Worm (Caenorhabditis elegans) whole organism, L3 larva: Measurements from ENCODE around the gene efk-1.

Experiments
- R02D3.7 ChIP-seq: fragments of 150-350 bp; optimal IDR thresholded peaks from 2 replicates; lab custom pipeline; 2014; ENCODE audit warnings: missing biosample characterization, missing genetic modification characterization
- ZK546.5 ChIP-seq: sonication (generic microtip); optimal IDR thresholded peaks from 2 replicates; lab custom pipeline; 2017; ENCODE audit warnings: missing biosample characterization, missing genetic modification characterization
- aly-2 ChIP-seq: fragments of 150-350 bp; optimal IDR thresholded peaks from 2 replicates; lab custom pipeline; 2014; ENCODE audit warnings: missing biosample characterization, missing genetic modification characterization
- ama-1 ChIP-seq: fragments of 150-350 bp; optimal IDR thresholded peaks from 2 replicates; lab custom pipeline; 2018
- ceh-16 ChIP-seq: sonication (generic microtip); optimal IDR thresholded peaks from 2 replicates; lab custom pipeline; 2017; ENCODE audit warnings: missing biosample characterization, missing genetic modification characterization
- ceh-28 ChIP-seq: fragments of 150-350 bp; optimal IDR thresholded peaks from 2 replicates; lab custom pipeline; 2014; ENCODE audit warnings: missing biosample characterization, missing genetic modification reagents, missing genetic modification characterization
- ceh-82 ChIP-seq: fragments of 150-350 bp; optimal IDR thresholded peaks from 2 replicates; lab custom pipeline; 2014; ENCODE audit warnings: missing biosample characterization, missing genetic modification characterization
- ceh-9 ChIP-seq: sonication (generic microtip); optimal IDR thresholded peaks from 2 replicates; lab custom pipeline; 2018; ENCODE audit warnings: missing biosample characterization, missing genetic modification characterization
- daf-12 ChIP-seq: fragments of 150-350 bp; optimal IDR thresholded peaks from 2 replicates; lab custom pipeline; 2014; ENCODE audit warnings: missing biosample characterization, missing genetic modification reagents, missing genetic modification characterization
- egl-27 ChIP-seq: sonication (generic microtip); optimal IDR thresholded peaks from 4 replicates; lab custom pipeline; 2017; ENCODE audit warnings: missing biosample characterization, missing genetic modification reagents, missing genetic modification characterization
- egl-5 ChIP-seq: fragments of 150-350 bp; optimal IDR thresholded peaks from 2 replicates; lab custom pipeline; 2017; ENCODE audit warnings: missing biosample characterization, missing genetic modification reagents, missing genetic modification characterization, inconsistent platforms
- elt-1 ChIP-seq: fragments of 150-350 bp; optimal IDR thresholded peaks from 2 replicates; lab custom pipeline; 2014; ENCODE audit warnings: missing biosample characterization, missing genetic modification characterization
- elt-2 ChIP-seq: sonication (generic microtip); optimal IDR thresholded peaks from 2 replicates; lab custom pipeline; 2016; ENCODE audit warnings: missing genetic modification reagents, mild to moderate bottlenecking, missing genetic modification characterization, missing compliant biosample characterization
- elt-3 ChIP-seq, 3 experiments: fragments of 150-350 bp in 1 of 3; sonication (generic microtip) in 2 of 3; optimal IDR thresholded peaks; 2 replicates in 2 of 3; 4 replicates in 1 of 3; lab custom pipeline; 2014 to 2017; ENCODE audit warnings: missing biosample characterization in 3 of 3, missing genetic modification characterization in 3 of 3
- fkh-10 ChIP-seq: sonication (generic microtip); optimal IDR thresholded peaks from 2 replicates; lab custom pipeline; 2017; ENCODE audit warnings: missing biosample characterization, missing genetic modification reagents, missing genetic modification characterization
- fkh-2 ChIP-seq: fragments of 150-350 bp; optimal IDR thresholded peaks from 2 replicates; lab custom pipeline; 2014; ENCODE audit warnings: missing biosample characterization, missing genetic modification reagents, missing genetic modification characterization
- hmg-11 ChIP-seq: sonication (generic microtip); optimal IDR thresholded peaks from 2 replicates; lab custom pipeline; 2016; ENCODE audit warnings: missing genetic modification characterization, missing compliant biosample characterization
- jun-1 ChIP-seq: fragments of 150-350 bp; optimal IDR thresholded peaks from 2 replicates; lab custom pipeline; 2014; ENCODE audit warnings: missing biosample characterization, missing genetic modification reagents, missing genetic modification characterization
- lin-15B ChIP-seq: fragments of 150-350 bp; optimal IDR thresholded peaks from 2 replicates; lab custom pipeline; 2014; ENCODE audit warnings: missing biosample characterization, missing genetic modification characterization
- lin-39 ChIP-seq: fragments of 150-350 bp; optimal IDR thresholded peaks from 2 replicates; lab custom pipeline; 2018; ENCODE audit warnings: missing biosample characterization, missing genetic modification reagents, missing genetic modification characterization
- mdl-1 ChIP-seq: fragments of 150-350 bp; optimal IDR thresholded peaks from 2 replicates; lab custom pipeline; 2014; ENCODE audit warnings: missing biosample characterization, missing genetic modification characterization
- mml-1 ChIP-seq: fragments of 150-350 bp; sonication (generic microtip); optimal IDR thresholded peaks from 3 replicates; lab custom pipeline; 2014; ENCODE audit warnings: missing biosample characterization, missing genetic modification characterization
- nhr-11 ChIP-seq: fragments of 150-350 bp; optimal IDR thresholded peaks from 2 replicates; lab custom pipeline; 2014; ENCODE audit warnings: missing biosample characterization, missing genetic modification characterization
- nhr-12 ChIP-seq: fragments of 150-350 bp; optimal IDR thresholded peaks from 2 replicates; lab custom pipeline; 2014; ENCODE audit warnings: missing biosample characterization, missing genetic modification characterization
- nhr-237 ChIP-seq: fragments of 150-350 bp; optimal IDR thresholded peaks from 2 replicates; lab custom pipeline; 2014; ENCODE audit warnings: missing biosample characterization, missing genetic modification characterization
- nhr-25 ChIP-seq: sonication (generic microtip); optimal IDR thresholded peaks from 2 replicates; lab custom pipeline; 2017; ENCODE audit warnings: missing biosample characterization, missing genetic modification characterization
- nhr-28 ChIP-seq: fragments of 150-350 bp; optimal IDR thresholded peaks from 2 replicates; lab custom pipeline; 2014; ENCODE audit warnings: missing biosample characterization, missing genetic modification characterization
- nhr-43 ChIP-seq: sonication (generic microtip); optimal IDR thresholded peaks from 2 replicates; lab custom pipeline; 2016; ENCODE audit warnings: mild to moderate bottlenecking, missing genetic modification characterization, missing compliant biosample characterization; ENCODE audit not compliant: poor library complexity, severe bottlenecking
- nhr-67 ChIP-seq: fragments of 150-350 bp; optimal IDR thresholded peaks from 2 replicates; lab custom pipeline; 2014; ENCODE audit warnings: missing biosample characterization, missing genetic modification characterization
- nhr-76 ChIP-seq: fragments of 150-350 bp; sonication (generic microtip); optimal IDR thresholded peaks from 5 replicates; lab custom pipeline; 2014; ENCODE audit warnings: missing biosample characterization, missing genetic modification characterization
- nhr-77 ChIP-seq: fragments of 150-350 bp; optimal IDR thresholded peaks from 2 replicates; lab custom pipeline; 2014; ENCODE audit warnings: missing biosample characterization, missing genetic modification characterization
- pha-4 ChIP-seq: fragments of 150-350 bp; optimal IDR thresholded peaks from 2 replicates; lab custom pipeline; 2014; ENCODE audit warnings: missing biosample characterization, missing genetic modification reagents, missing genetic modification characterization
- sea-2 ChIP-seq: fragments of 150-350 bp; sonication (generic microtip); optimal IDR thresholded peaks from 4 replicates; lab custom pipeline; 2014; ENCODE audit warnings: missing biosample characterization, missing genetic modification reagents, missing genetic modification characterization
- skn-1 ChIP-seq: fragments of 150-350 bp; optimal IDR thresholded peaks from 2 replicates; lab custom pipeline; 2014; ENCODE audit warnings: missing biosample characterization, missing genetic modification characterization
- snpc-4 ChIP-seq: fragments of 150-350 bp; optimal IDR thresholded peaks from 2 replicates; lab custom pipeline; 2014; ENCODE audit warnings: missing biosample characterization, missing genetic modification characterization
- tbx-2 ChIP-seq: sonication (generic microtip); optimal IDR thresholded peaks from 2 replicates; lab custom pipeline; 2016; ENCODE audit warnings: mild to moderate bottlenecking, missing genetic modification characterization, missing compliant biosample characterization
- unc-39 ChIP-seq: sonication (generic microtip); optimal IDR thresholded peaks from 4 replicates; lab custom pipeline; 2017; ENCODE audit warnings: missing biosample characterization, missing genetic modification characterization
- unc-62 ChIP-seq: fragments of 150-350 bp; sonication (generic microtip); optimal IDR thresholded peaks from 4 replicates; lab custom pipeline; 2014; ENCODE audit warnings: missing biosample characterization, missing genetic modification reagents, missing genetic modification characterization
- zag-1 ChIP-seq: fragments of 150-350 bp; optimal IDR thresholded peaks from 2 replicates; lab custom pipeline; 2014; ENCODE audit warnings: missing biosample characterization, missing genetic modification characterization
- ztf-11 ChIP-seq: fragments of 150-350 bp; optimal IDR thresholded peaks from 2 replicates; lab custom pipeline; 2014; ENCODE audit warnings: missing biosample characterization, missing genetic modification characterization

efk-1 gene

DNA sequence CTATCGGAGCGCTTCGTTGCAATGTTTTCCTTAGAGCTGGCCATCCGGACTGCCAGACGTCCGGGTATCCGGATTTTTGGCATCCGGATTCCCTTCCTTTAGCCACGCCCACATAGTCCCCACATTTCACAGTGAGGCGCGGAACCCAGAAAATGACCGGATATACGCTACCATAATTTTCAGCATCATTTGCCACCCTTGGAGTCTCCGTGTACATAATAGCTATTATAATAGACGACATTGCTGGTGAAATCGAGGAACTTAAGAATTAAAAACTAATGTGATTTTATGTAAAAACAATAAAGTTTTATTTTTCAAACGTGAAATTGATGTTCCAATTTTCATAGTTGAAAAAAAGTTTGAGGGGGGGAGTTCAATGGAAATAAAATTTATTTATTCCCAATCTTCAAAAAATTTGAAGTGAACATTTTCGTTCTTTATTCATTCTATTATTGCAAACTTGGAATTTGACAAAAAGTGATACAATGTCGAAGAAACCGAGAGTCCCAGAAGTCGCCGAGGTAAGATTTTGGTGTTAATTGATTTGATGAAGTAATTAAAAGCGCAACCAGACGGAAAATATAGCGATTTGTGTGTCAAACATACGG is 42.0 kb upstream of the efk-1 start:
- TF ChIP-seq nhr-67 (tag; lab: Kevin White, UChicago) (no peak), daf-12 (tag; lab: Kevin White, UChicago) (no peak), unc-62 (GFP tag; lab: Kevin White, UChicago) (no peak), zag-1 (no peak), snpc-4 (tag; lab: Kevin White, UChicago) (no peak), ceh-82 (tag; lab: Kevin White, UChicago) (no peak), skn-1 (tag; lab: Kevin White, UChicago) (no peak)

DNA sequence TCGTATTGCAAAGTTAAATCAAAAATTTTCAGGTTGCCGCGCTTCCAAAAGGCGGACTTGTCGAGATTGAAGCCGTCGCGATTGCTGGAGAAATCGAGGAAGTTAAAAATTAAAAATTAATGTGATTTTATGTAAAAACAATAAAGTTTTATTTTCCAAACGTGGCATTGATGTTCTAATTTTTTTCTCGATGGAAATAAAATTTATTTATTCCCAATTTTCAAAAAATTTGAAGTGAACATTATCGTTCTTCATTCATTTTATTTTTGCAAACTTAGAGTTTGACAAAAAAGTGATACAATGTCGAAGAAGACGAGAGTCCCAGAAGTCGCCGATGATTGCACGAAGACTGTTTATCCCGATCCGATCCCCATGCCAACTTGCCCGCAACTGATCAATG is 40.6 kb upstream of the efk-1 start, which contains the start of gene C23G10.1:
TSS of gene C23G10.1 (plus strand) at position 301 of the 400 bp plus-strand sequence.
- TF ChIP-seq nhr-43 (tag; lab: Kevin White, UChicago) (no peak), mdl-1 (tag; lab: Kevin White, UChicago) (no peak), ceh-16 (no peak), hmg-11 (tag; lab: Kevin White, UChicago) (no peak), nhr-25 (no peak)

DNA sequence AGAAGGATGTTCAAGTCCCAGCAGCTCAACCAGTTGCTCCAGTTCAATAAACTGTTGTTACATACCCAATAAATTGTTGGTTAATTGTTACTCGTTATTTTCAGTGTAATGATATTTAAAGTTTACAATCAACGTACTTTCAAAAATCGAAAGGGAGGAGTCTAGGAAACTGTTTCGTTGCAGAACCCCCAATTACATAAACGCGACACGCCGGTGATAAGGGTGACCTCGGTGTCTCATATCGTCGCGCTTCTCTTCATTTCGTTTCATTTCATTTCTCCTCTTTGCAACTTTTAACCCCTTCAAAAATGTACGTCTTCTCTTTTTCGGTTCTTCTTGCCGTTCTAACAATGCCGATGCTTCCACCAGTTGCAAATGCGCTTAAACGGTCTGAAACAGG is 39.5 kb upstream of the efk-1 start, which contains the start of gene C23G10.2:
TSS of gene C23G10.2 (plus strand) at position 184 of the 400 bp plus-strand sequence.
- TF ChIP-seq elt-2 (tag; lab: Kevin White, UChicago) = peak; percentile 18
- no peak for TF ChIP-seq hmg-11 (tag; lab: Kevin White, UChicago)
- peak; percentile 28 for TF ChIP-seq nhr-25
- TF ChIP-seq, all 47 proteins: peak for 2

DNA sequence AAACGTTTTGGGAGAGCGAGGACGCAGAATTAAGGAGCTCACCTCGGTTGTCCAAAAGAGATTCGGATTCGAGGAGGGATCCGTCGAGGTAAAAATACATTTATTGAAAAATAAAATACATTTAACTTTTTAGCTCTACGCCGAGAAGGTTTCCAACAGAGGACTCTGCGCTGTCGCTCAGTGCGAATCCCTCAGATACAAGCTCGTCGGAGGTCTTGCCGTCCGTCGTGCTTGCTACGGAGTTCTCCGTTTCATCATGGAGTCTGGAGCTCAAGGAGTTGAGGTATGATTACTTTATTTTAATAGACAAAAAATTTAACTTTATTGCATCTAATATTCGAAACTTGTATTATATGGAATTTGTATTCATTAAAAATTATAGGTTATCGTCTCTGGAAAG is 38.7 kb upstream of the efk-1 start:
- no peak for TF ChIP-seq pha-4 (tag; lab: Kevin White, UChicago)
- no peak for TF ChIP-seq mml-1 (tag; lab: Kevin White, UChicago)
- no peak for TF ChIP-seq egl-5 (tag; lab: Kevin White, UChicago)
- TF ChIP-seq daf-12 (tag; lab: Kevin White, UChicago) = no peak
- TF ChIP-seq egl-27 = no peak
- TF ChIP-seq nhr-28 (tag; lab: Kevin White, UChicago) = no peak
- TF ChIP-seq ceh-82 (tag; lab: Kevin White, UChicago) = no peak
- no peak for TF ChIP-seq ama-1 (lab: Kevin White, UChicago)
- no peak for TF ChIP-seq jun-1
- TF ChIP-seq skn-1 (tag; lab: Kevin White, UChicago) = no peak
- TF ChIP-seq tbx-2 (tag; lab: Kevin White, UChicago) = no peak
- no peak for TF ChIP-seq R02D3.7 (tag; lab: Kevin White, UChicago)
- TF ChIP-seq nhr-11 (tag; lab: Kevin White, UChicago) = no peak
- no peak for TF ChIP-seq nhr-43 (tag; lab: Kevin White, UChicago)
- no peak for TF ChIP-seq nhr-77 (tag; lab: Kevin White, UChicago)
- no peak for TF ChIP-seq aly-2 (tag; lab: Kevin White, UChicago)
- TF ChIP-seq nhr-67 (tag; lab: Kevin White, UChicago) = no peak
- TF ChIP-seq elt-1 (tag; lab: Kevin White, UChicago) = no peak
- TF ChIP-seq lin-15B (tag; lab: Kevin White, UChicago) = no peak

DNA sequence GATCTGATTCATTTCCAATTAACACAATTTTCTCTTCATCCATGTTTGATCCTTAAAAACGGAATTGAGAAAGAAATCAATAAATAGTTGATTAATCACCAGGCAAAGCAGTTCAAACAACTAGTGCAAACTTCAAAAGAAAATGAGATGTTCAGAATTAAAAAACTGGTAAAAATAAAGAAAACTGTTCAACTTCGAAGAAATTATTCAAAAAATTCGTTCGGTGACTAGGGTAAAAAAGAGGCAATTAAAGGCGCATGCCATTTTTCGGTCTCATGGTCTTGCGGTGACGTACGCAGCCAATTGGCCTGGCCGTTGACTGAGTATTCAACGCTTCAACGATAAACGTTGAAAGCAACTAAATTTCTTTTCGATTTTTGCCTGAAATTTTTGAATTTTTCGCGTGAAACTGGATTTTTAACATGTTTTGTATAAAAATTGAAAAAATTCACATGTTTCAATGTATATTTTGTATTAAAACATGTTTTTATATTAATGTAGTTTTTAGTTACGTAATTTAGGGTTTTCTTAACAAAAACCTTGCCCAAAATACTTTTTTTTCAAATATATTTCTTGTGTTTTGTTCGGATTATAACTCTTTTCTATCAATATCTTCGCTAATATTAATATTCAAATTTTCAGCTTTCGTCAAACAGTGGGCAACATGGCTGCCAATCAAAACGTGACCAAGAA is 38.0 kb upstream of the efk-1 start, which contains the start of the genes sna-3 and rps-3:
TSS of gene sna-3 (minus strand) at position 51 of the 693 bp plus-strand sequence.
TSS of gene rps-3 (plus strand) at position 643 of the 693 bp plus-strand sequence.
- TF ChIP-seq ceh-9 (tag; lab: Kevin White, UChicago) (no peak), lin-15B (tag; lab: Kevin White, UChicago) (peak; percentile 84), nhr-28 (tag; lab: Kevin White, UChicago) (no peak), egl-5 (tag; lab: Kevin White, UChicago) (peak; percentile 34), pha-4 (tag; lab: Kevin White, UChicago) (peak; percentile 92), elt-1 (tag; lab: Kevin White, UChicago) (no peak), fkh-10 (no peak), nhr-77 (tag; lab: Kevin White, UChicago) (no peak), nhr-11 (tag; lab: Kevin White, UChicago) (peak; percentile 31), unc-39 (tag; lab: Kevin White, UChicago) (no peak), snpc-4 (tag; lab: Kevin White, UChicago) (no peak), lin-39 (tag; lab: Kevin White, UChicago) (peak; percentile 63), egl-27 (no peak), nhr-12 (tag; lab: Kevin White, UChicago) (no peak), fkh-2 (no peak), mdl-1 (tag; lab: Kevin White, UChicago) (no peak), tbx-2 (tag; lab: Kevin White, UChicago) (no peak), ZK546.5 (tag; lab: Kevin White, UChicago) (no peak), daf-12 (tag; lab: Kevin White, UChicago) (no peak), elt-3 (tag; optimal IDR thresholded peaks at IDR 0.05; lab: Kevin White, UChicago) (no peak), nhr-76 (tag; lab: Kevin White, UChicago) (no peak), sea-2 (no peak), mml-1 (tag; lab: Kevin White, UChicago) (no peak), ceh-28 (tag; lab: Kevin White, UChicago) (peak; percentile 57), nhr-43 (tag; lab: Kevin White, UChicago) (peak; percentile 43), nhr-67 (tag; lab: Kevin White, UChicago) (no peak), skn-1 (tag; lab: Kevin White, UChicago) (no peak), elt-2 (tag; lab: Kevin White, UChicago) (peak; percentile 47), nhr-237 (tag; lab: Kevin White, UChicago) (no peak), ceh-82 (tag; lab: Kevin White, UChicago) (no peak), ztf-11 (tag; lab: Kevin White, UChicago) (no peak), ama-1 (lab: Kevin White, UChicago) (peak; percentile 40)
